Fruit fly (Drosophila melanogaster) whole organism, embryonic: ENCODE measurements around the gene CG4382.

Experiments used
- CG10565 ChIP-seq: fragments of 200-800 bp; sonication (Bioruptor generic); optimal IDR thresholded peaks from 3 replicates; lab custom pipeline; 2016; ENCODE audit warnings: missing biosample characterization, mild to moderate bottlenecking, missing genetic modification characterization
- CG10959 ChIP-seq: fragments of 200-800 bp; sonication (Bioruptor generic); IDR thresholded peaks from 2 replicates; pipeline ENCODE4 v1.3.6; 2022; ENCODE audit warnings: missing biosample characterization, missing genetic modification characterization
- CG11504 ChIP-seq: fragments of 200-800 bp; sonication (Bioruptor generic); optimal IDR thresholded peaks from 3 replicates; lab custom pipeline; 2019; ENCODE audit warnings: missing biosample characterization, mild to moderate bottlenecking, missing genetic modification characterization, moderate library complexity
- CG14860 ChIP-seq: fragments of 200-800 bp; sonication (Bioruptor generic); IDR thresholded peaks from 3 replicates; pipeline ENCODE4 v1.3.6; 2022; ENCODE audit warnings: missing biosample characterization, missing genetic modification characterization; ENCODE audit not compliant: partially characterized antibody
- CG15601 ChIP-seq: fragments of 200-800 bp; sonication (Bioruptor generic); optimal IDR thresholded peaks from 3 replicates; lab custom pipeline; 2019; ENCODE audit warnings: missing biosample characterization, mild to moderate bottlenecking, missing genetic modification characterization, moderate library complexity
- CG17912 ChIP-seq: fragments of 200-800 bp; sonication (Bioruptor generic); optimal IDR thresholded peaks from 2 replicates; lab custom pipeline; 2018; ENCODE audit warnings: missing biosample characterization, mild to moderate bottlenecking, missing genetic modification characterization
- CG2202 ChIP-seq: fragments of 200-800 bp; sonication (Bioruptor generic); optimal IDR thresholded peaks from 2 replicates; lab custom pipeline; 2018; ENCODE audit warnings: missing biosample characterization, mild to moderate bottlenecking, missing genetic modification characterization
- CG30020 ChIP-seq: fragments of 200-800 bp; optimal IDR thresholded peaks from 2 replicates; lab custom pipeline; 2019; ENCODE audit warnings: missing biosample characterization, mild to moderate bottlenecking, missing genetic modification characterization, moderate library complexity
- CG33213 ChIP-seq: fragments of 200-800 bp; sonication (Bioruptor generic); optimal IDR thresholded peaks from 3 replicates; lab custom pipeline; 2016; ENCODE audit warnings: missing biosample characterization, missing genetic modification characterization
- CG33557 ChIP-seq: fragments of 200-800 bp; sonication (Bioruptor generic); optimal IDR thresholded peaks from 2 replicates; lab custom pipeline; 2019; ENCODE audit warnings: missing biosample characterization, mild to moderate bottlenecking, missing genetic modification characterization, moderate library complexity
- CG34224 ChIP-seq: fragments of 200-800 bp; sonication (Bioruptor generic); IDR thresholded peaks from 3 replicates; pipeline ENCODE4 v1.3.6; 2022; ENCODE audit warnings: missing biosample characterization, missing genetic modification characterization; ENCODE audit not compliant: partially characterized antibody
- CG3995 ChIP-seq: fragments of 200-800 bp; sonication (Bioruptor generic); optimal IDR thresholded peaks from 3 replicates; lab custom pipeline; 2016; ENCODE audit warnings: missing biosample characterization, missing genetic modification characterization
- CG5180 ChIP-seq: fragments of 200-800 bp; sonication (Bioruptor generic); optimal IDR thresholded peaks from 3 replicates; lab custom pipeline; 2017; ENCODE audit warnings: missing biosample characterization, missing genetic modification characterization, mild to moderate bottlenecking, moderate library complexity, missing genetic modification reagents
- CG6654 ChIP-seq: fragments of 200-800 bp; sonication (Bioruptor generic); optimal IDR thresholded peaks from 2 replicates; lab custom pipeline; 2017; ENCODE audit warnings: missing biosample characterization, mild to moderate bottlenecking, missing genetic modification characterization
- CG6765 ChIP-seq: fragments of 200-800 bp; sonication (Bioruptor generic); optimal IDR thresholded peaks from 3 replicates; lab custom pipeline; 2017; ENCODE audit warnings: missing biosample characterization, mild to moderate bottlenecking, missing genetic modification characterization
- CG7745 ChIP-seq: fragments of 200-800 bp; sonication (Bioruptor generic); optimal IDR thresholded peaks from 2 replicates; lab custom pipeline; 2018; ENCODE audit warnings: missing biosample characterization, mild to moderate bottlenecking, missing genetic modification characterization, moderate library complexity
- CrebB ChIP-seq: fragments of 200-800 bp; sonication (Bioruptor generic); optimal IDR thresholded peaks from 3 replicates; lab custom pipeline; 2018; ENCODE audit warnings: missing biosample characterization, mild to moderate bottlenecking, missing genetic modification characterization
- D19A ChIP-seq: fragments of 200-800 bp; optimal IDR thresholded peaks from 3 replicates; lab custom pipeline; 2019; ENCODE audit warnings: missing biosample characterization, mild to moderate bottlenecking, missing genetic modification characterization, moderate library complexity
- Dbx ChIP-seq: fragments of 200-800 bp; sonication (Bioruptor generic); IDR thresholded peaks from 3 replicates; pipeline ENCODE4 v1.3.6; 2022; ENCODE audit warnings: missing biosample characterization, missing genetic modification characterization
- Dek ChIP-seq: fragments of 200-800 bp; sonication (Bioruptor generic); optimal IDR thresholded peaks from 3 replicates; lab custom pipeline; 2019; ENCODE audit warnings: missing biosample characterization, mild to moderate bottlenecking, missing genetic modification characterization, moderate library complexity
- ERR ChIP-seq: fragments of 200-800 bp; sonication (Bioruptor generic); optimal IDR thresholded peaks from 2 replicates; lab custom pipeline; 2016; ENCODE audit warnings: missing biosample characterization, missing genetic modification characterization
- Gug ChIP-seq: fragments of 200-800 bp; sonication (Bioruptor generic); IDR thresholded peaks from 4 replicates; pipeline ENCODE4 v1.3.6; 2022; ENCODE audit warnings: missing biosample characterization, missing genetic modification characterization
- H2.0 ChIP-seq: fragments of 200-800 bp; sonication (Bioruptor generic); IDR thresholded peaks from 2 replicates; pipeline ENCODE4 v1.3.6; 2022; ENCODE audit warnings: missing biosample characterization, missing genetic modification characterization
- HLH3B ChIP-seq: fragments of 200-800 bp; sonication (Bioruptor generic); IDR thresholded peaks from 2 replicates; pipeline ENCODE4 v1.3.6; 2022; ENCODE audit warnings: missing biosample characterization, missing genetic modification characterization
- Hsf ChIP-seq: fragments of 200-800 bp; sonication (Bioruptor generic); optimal IDR thresholded peaks from 3 replicates; lab custom pipeline; 2016; ENCODE audit warnings: missing biosample characterization, missing genetic modification characterization
- MESR4 ChIP-seq: fragments of 200-800 bp; sonication (Bioruptor generic); optimal IDR thresholded peaks from 2 replicates; lab custom pipeline; 2018; ENCODE audit warnings: missing biosample characterization, mild to moderate bottlenecking, missing genetic modification characterization, moderate library complexity
- MTF-1 ChIP-seq: fragments of 200-800 bp; sonication (Bioruptor generic); optimal IDR thresholded peaks from 2 replicates; lab custom pipeline; 2018; ENCODE audit warnings: missing biosample characterization, mild to moderate bottlenecking, missing genetic modification characterization, borderline replicate concordance
- Meics ChIP-seq: fragments of 200-800 bp; sonication (Bioruptor generic); optimal IDR thresholded peaks from 2 replicates; lab custom pipeline; 2017; ENCODE audit warnings: missing biosample characterization, mild to moderate bottlenecking, missing genetic modification characterization
- Side ChIP-seq: fragments of 200-800 bp; sonication (Bioruptor generic); optimal IDR thresholded peaks from 2 replicates; lab custom pipeline; 2016; ENCODE audit warnings: missing biosample characterization, missing genetic modification characterization
- btn ChIP-seq: fragments of 200-800 bp; sonication (Bioruptor generic); optimal IDR thresholded peaks from 2 replicates; lab custom pipeline; 2016; ENCODE audit warnings: missing biosample characterization, missing genetic modification characterization
- cad ChIP-seq: fragments of >200 bp; optimal IDR thresholded peaks from 2 replicates; lab custom pipeline; 2017; ENCODE audit warnings: missing biosample characterization, missing genetic modification characterization
- caup ChIP-seq: fragments of 200-800 bp; sonication (Bioruptor generic); optimal IDR thresholded peaks from 3 replicates; lab custom pipeline; 2017; ENCODE audit warnings: missing biosample characterization, mild to moderate bottlenecking, missing genetic modification characterization, moderate library complexity; ENCODE audit not compliant: severe bottlenecking
- dimm ChIP-seq: fragments of 200-800 bp; sonication (Bioruptor generic); IDR thresholded peaks from 2 replicates; pipeline ENCODE4 v1.3.6; 2022; ENCODE audit warnings: missing biosample characterization, missing genetic modification characterization
- dmrt11E ChIP-seq: fragments of 200-800 bp; sonication (Bioruptor generic); optimal IDR thresholded peaks from 3 replicates; lab custom pipeline; 2018; ENCODE audit warnings: missing biosample characterization, mild to moderate bottlenecking, missing genetic modification characterization, moderate library complexity
- dmrt99B ChIP-seq: fragments of 200-800 bp; sonication (Bioruptor generic); optimal IDR thresholded peaks from 2 replicates; lab custom pipeline; 2018; ENCODE audit warnings: missing biosample characterization, mild to moderate bottlenecking, missing genetic modification characterization, moderate library complexity
- en ChIP-seq: fragments of 200-800 bp; sonication (Bioruptor generic); optimal IDR thresholded peaks from 2 replicates; lab custom pipeline; 2016; ENCODE audit warnings: missing biosample characterization, missing genetic modification characterization
- ftz-f1 ChIP-seq: fragments of 200-800 bp; sonication (Bioruptor generic); optimal IDR thresholded peaks from 2 replicates; lab custom pipeline; 2016; ENCODE audit warnings: missing biosample characterization, missing genetic modification characterization
- gcm2 ChIP-seq: fragments of 200-800 bp; sonication (Bioruptor generic); optimal IDR thresholded peaks from 2 replicates; lab custom pipeline; 2016; ENCODE audit warnings: missing biosample characterization, missing genetic modification characterization
- her ChIP-seq: fragments of 200-800 bp; sonication (Bioruptor generic); optimal IDR thresholded peaks from 2 replicates; lab custom pipeline; 2016; ENCODE audit warnings: missing biosample characterization, missing genetic modification characterization
- klu ChIP-seq: fragments of 200-800 bp; sonication (Bioruptor generic); IDR thresholded peaks from 2 replicates; pipeline ENCODE4 v1.3.6; 2022; ENCODE audit warnings: missing biosample characterization, missing genetic modification characterization
- mam ChIP-seq: fragments of 200-800 bp; sonication (Bioruptor generic); optimal IDR thresholded peaks from 3 replicates; lab custom pipeline; 2016; ENCODE audit warnings: missing biosample characterization, missing genetic modification characterization
- mirr ChIP-seq: fragments of 200-800 bp; sonication (Bioruptor generic); optimal IDR thresholded peaks from 3 replicates; lab custom pipeline; 2018; ENCODE audit warnings: missing biosample characterization, mild to moderate bottlenecking, missing genetic modification characterization
- nau ChIP-seq: fragments of 200-800 bp; sonication (Bioruptor generic); optimal IDR thresholded peaks from 3 replicates; lab custom pipeline; 2017; ENCODE audit warnings: missing biosample characterization, mild to moderate bottlenecking, missing genetic modification characterization, missing genetic modification reagents
- phol ChIP-seq: fragments of 200-800 bp; sonication (Bioruptor generic); optimal IDR thresholded peaks from 3 replicates; lab custom pipeline; 2018; ENCODE audit warnings: missing biosample characterization, mild to moderate bottlenecking, missing genetic modification characterization, moderate library complexity
- seq ChIP-seq: fragments of 200-800 bp; sonication (Bioruptor generic); IDR thresholded peaks from 2 replicates; pipeline ENCODE4 v1.3.6; 2022; ENCODE audit warnings: missing biosample characterization, missing genetic modification characterization
- stc ChIP-seq: fragments of 200-800 bp; sonication (Bioruptor generic); IDR thresholded peaks from 2 replicates; pipeline ENCODE4 v1.3.6; 2022; ENCODE audit warnings: missing biosample characterization, missing genetic modification characterization
- tna ChIP-seq: fragments of 200-800 bp; sonication (Bioruptor generic); IDR thresholded peaks from 2 replicates; pipeline ENCODE4 v1.3.6; 2022; ENCODE audit warnings: missing biosample characterization, missing genetic modification characterization; ENCODE audit not compliant: partially characterized antibody
- tx ChIP-seq: fragments of 200-800 bp; sonication (Bioruptor generic); optimal IDR thresholded peaks from 2 replicates; lab custom pipeline; 2016; ENCODE audit warnings: missing biosample characterization, missing genetic modification characterization

CG4382 gene

dm6 chr2L:9569588-9570434 lies 30.9 kb downstream of the CG4382 start (continued):
- 0 out of 2 replicates have a peak, but pooled peaks have one; percentile 22 for TF ChIP-seq tna (GFP tag; lab: Robert Waterston, UW)
- peak; percentile 98 for TF ChIP-seq dmrt99B (tag; lab: Kevin White, UChicago)
- TF ChIP-seq en (GFP tag; lab: Kevin White, UChicago), result peak; percentile 29
- no peak for TF ChIP-seq cad (GFP tag; lab: Kevin White, UChicago)
- peak; percentile 58 for TF ChIP-seq CG17912 (GFP tag; lab: Kevin White, UChicago)
- peak; percentile 90 for TF ChIP-seq stc (GFP tag; lab: Robert Waterston, UW)
- peak; percentile 90 for TF ChIP-seq Hsf (GFP tag; lab: Kevin White, UChicago)
- peak; percentile 91 for TF ChIP-seq HLH3B (GFP tag; lab: Robert Waterston, UW)
- peak; percentile 70 for TF ChIP-seq CG33213 (GFP tag; lab: Kevin White, UChicago)
- TF ChIP-seq CG10959 (GFP tag; lab: Robert Waterston, UW), result peak; percentile 68
- TF ChIP-seq Side (GFP tag; lab: Kevin White, UChicago), result peak; percentile 79
- peak; percentile 18 for TF ChIP-seq MESR4 (GFP tag; lab: Kevin White, UChicago)
- no peak for TF ChIP-seq ERR
- TF ChIP-seq gcm2 (GFP tag; lab: Kevin White, UChicago), result peak; percentile 97
- peak; percentile 96 for TF ChIP-seq phol (tag; lab: Kevin White, UChicago)
- TF ChIP-seq dmrt11E (tag; lab: Kevin White, UChicago), result peak; percentile 93
- peak; percentile 89 for TF ChIP-seq CG5180
- TF ChIP-seq CrebB (tag; lab: Kevin White, UChicago), result peak; percentile 83
- peak; percentile 62; the same call in 1 of the 2 replicates for TF ChIP-seq dimm (GFP tag; lab: Robert Waterston, UW)
- TF ChIP-seq CG3995, result peak; percentile 69
- TF ChIP-seq MTF-1 (GFP tag; lab: Kevin White, UChicago), result peak; percentile 85
- TF ChIP-seq btn, result peak; percentile 58
- peak; percentile 94 for TF ChIP-seq Dek
- peak; percentile 85 for TF ChIP-seq tx (GFP tag; lab: Kevin White, UChicago)
- peak; percentile 96 for TF ChIP-seq CG6765
- TF ChIP-seq CG15601 (tag; lab: Kevin White, UChicago), result peak; percentile 89
- TF ChIP-seq her (GFP tag; lab: Kevin White, UChicago), result peak; percentile 74
- TF ChIP-seq Dbx (GFP tag; lab: Robert Waterston, UW), result peak; percentile 92
- TF ChIP-seq CG11504, result peak; percentile 99
- peak; percentile 98 for TF ChIP-seq Meics
- TF ChIP-seq seq (GFP tag; lab: Robert Waterston, UW), result peak; percentile 92
- peak; percentile 77; the same call in 3 of the 4 replicates for TF ChIP-seq Gug
- TF ChIP-seq mam, result peak; percentile 83
- peak; percentile 52 for TF ChIP-seq ftz-f1
- no peak; the same call in 2 of the 3 replicates for TF ChIP-seq CG14860 (GFP tag; lab: Robert Waterston, UW)
- TF ChIP-seq caup (GFP tag; lab: Kevin White, UChicago), result peak; percentile 97
- TF ChIP-seq D19A (tag; lab: Kevin White, UChicago), result peak; percentile 94
- TF ChIP-seq CG30020 (tag; lab: Kevin White, UChicago), result peak; percentile 80
- peak; percentile 73 for TF ChIP-seq H2.0 (GFP tag; lab: Robert Waterston, UW)
- 0 out of 3 replicates have a peak, but pooled peaks have one; percentile 26 for TF ChIP-seq CG34224 (GFP tag; lab: Robert Waterston, UW)
- TF ChIP-seq CG6654 (GFP tag; lab: Kevin White, UChicago), result peak; percentile 90
- TF ChIP-seq CG10565 (GFP tag; lab: Kevin White, UChicago), result peak; percentile 72
- TF ChIP-seq CG2202, result peak; percentile 87
- TF ChIP-seq klu (GFP tag; lab: Robert Waterston, UW), result peak; percentile 86
- TF ChIP-seq CG33557, result peak; percentile 88
- TF ChIP-seq mirr, result peak; percentile 64
- no peak for TF ChIP-seq CG7745 (tag; lab: Kevin White, UChicago)
- peak; percentile 95 for TF ChIP-seq nau
